Worm (Caenorhabditis elegans) whole organism, midembryonic: ENCODE data around the gene R11D1.2.
A peak's percentile ranks its signal among the peaks of the same experiment; 100 is the strongest.

Experiments used
- T22C8.4 ChIP-seq: fragments of 200-800 bp; sonication (Bioruptor generic); IDR thresholded peaks from 2 replicates; pipeline ENCODE4 v1.3.6; 2022; ENCODE audit warnings: missing genetic modification characterization, missing compliant biosample characterization
- cog-1 ChIP-seq: sonication (generic microtip); optimal IDR thresholded peaks from 2 replicates; lab custom pipeline; 2016; ENCODE audit warnings: missing genetic modification characterization, missing compliant biosample characterization
- flt-1 ChIP-seq: fragments of 200-800 bp; sonication (Bioruptor generic); IDR thresholded peaks from 2 replicates; pipeline ENCODE4 v1.3.6; 2022; ENCODE audit warnings: missing genetic modification characterization, missing compliant biosample characterization
- klf-2 ChIP-seq: fragments of 200-800 bp; sonication (Bioruptor generic); conservative IDR thresholded peaks from 2 replicates; pipeline ENCODE4 v1.3.6; 2022; ENCODE audit warnings: missing genetic modification reagents, missing genetic modification characterization, missing compliant biosample characterization
- med-1 ChIP-seq: sonication (generic microtip); optimal IDR thresholded peaks from 2 replicates; lab custom pipeline; 2017; ENCODE audit warnings: missing genetic modification characterization, mild to moderate bottlenecking, missing compliant biosample characterization, antibody characterized with exemption, missing genetic modification reagents; ENCODE audit not compliant: insufficient read depth
- ref-1 ChIP-seq: fragments of 200-800 bp; sonication (Bioruptor generic); conservative IDR thresholded peaks from 2 replicates; pipeline ENCODE4 v1.3.6; 2022; ENCODE audit warnings: missing genetic modification reagents, missing genetic modification characterization, missing compliant biosample characterization
- tab-1 ChIP-seq: fragments of 200-800 bp; sonication (Bioruptor generic); IDR thresholded peaks from 2 replicates; pipeline ENCODE4 v1.3.6; 2022; ENCODE audit warnings: missing genetic modification characterization, missing compliant biosample characterization
- ztf-23 ChIP-seq: fragments of 200-800 bp; sonication (Bioruptor generic); IDR thresholded peaks from 2 replicates; pipeline ENCODE4 v1.3.6; 2022; ENCODE audit warnings: missing genetic modification reagents, missing genetic modification characterization, missing compliant biosample characterization
- ztf-29 ChIP-seq: fragments of 200-800 bp; sonication (Bioruptor generic); IDR thresholded peaks from 2 replicates; pipeline ENCODE4 v1.3.6; 2022; ENCODE audit warnings: missing genetic modification reagents, missing genetic modification characterization, missing compliant biosample characterization

R11D1.2 gene

DNA sequence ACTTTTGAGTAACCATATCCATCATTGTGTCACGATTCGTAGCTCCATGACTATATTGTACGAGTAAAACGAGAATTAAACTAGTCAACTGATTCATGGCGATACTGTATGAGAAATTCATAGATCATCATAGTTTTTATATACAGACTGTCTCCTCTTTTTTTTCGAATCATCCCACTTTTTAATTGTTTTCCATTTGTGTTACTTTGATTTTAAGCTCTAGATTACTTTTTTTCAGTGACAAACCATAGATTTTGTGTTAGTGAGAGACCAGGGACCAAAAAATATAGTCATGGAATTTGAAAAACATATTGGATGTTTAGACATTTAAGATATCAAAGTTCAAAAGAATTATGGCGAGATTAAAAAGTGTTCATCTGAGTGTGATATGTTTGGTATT is 3.6 kb downstream of the R11D1.2 start, which contains the start of gene R11D1.3:
TSS of gene R11D1.3 (minus strand) at position 101 of the 400 bp plus-strand sequence.
- TF ChIP-seq med-1 (GFP tag; lab: Kevin White, UChicago), result no peak
- TF ChIP-seq cog-1, result no peak
- TF ChIP-seq ztf-23 (GFP tag; lab: Robert Waterston, UW), result no peak
- no peak for TF ChIP-seq tab-1
- TF ChIP-seq klf-2 (GFP tag; lab: Robert Waterston, UW), result no peak
- TF ChIP-seq ztf-29 (GFP tag; lab: Robert Waterston, UW), result no peak

DNA sequence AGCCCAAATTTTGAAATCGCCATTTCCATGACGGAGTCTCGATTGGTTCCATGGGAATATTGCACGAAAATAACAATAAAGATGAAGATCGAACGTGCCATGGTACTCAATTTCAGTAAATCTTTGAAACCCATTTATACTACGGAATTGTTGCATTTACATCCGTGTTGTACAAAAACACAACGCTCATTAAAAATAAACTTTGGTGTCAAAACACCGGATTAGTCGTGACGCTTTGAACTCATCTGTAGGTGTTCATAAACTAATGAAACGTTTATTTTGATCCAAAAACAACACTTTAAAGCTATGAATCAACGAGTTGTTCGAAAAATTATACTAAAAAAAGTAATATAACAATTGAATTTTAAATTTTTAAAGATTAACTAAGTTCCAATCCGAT is 5.7 kb downstream of the R11D1.2 start, which contains the start of gene R11D1.4:
TSS of gene R11D1.4 (minus strand) at position 101 of the 400 bp plus-strand sequence.
- TF ChIP-seq tab-1 (no peak), cog-1 (no peak), klf-2 (GFP tag; lab: Robert Waterston, UW) (no peak), ztf-29 (GFP tag; lab: Robert Waterston, UW) (no peak), ztf-23 (GFP tag; lab: Robert Waterston, UW) (no peak), ref-1 (GFP tag; lab: Robert Waterston, UW) (no peak), med-1 (GFP tag; lab: Kevin White, UChicago) (no peak), T22C8.4 (GFP tag; lab: Robert Waterston, UW) (no peak), flt-1 (GFP tag; lab: Robert Waterston, UW) (no peak)

DNA sequence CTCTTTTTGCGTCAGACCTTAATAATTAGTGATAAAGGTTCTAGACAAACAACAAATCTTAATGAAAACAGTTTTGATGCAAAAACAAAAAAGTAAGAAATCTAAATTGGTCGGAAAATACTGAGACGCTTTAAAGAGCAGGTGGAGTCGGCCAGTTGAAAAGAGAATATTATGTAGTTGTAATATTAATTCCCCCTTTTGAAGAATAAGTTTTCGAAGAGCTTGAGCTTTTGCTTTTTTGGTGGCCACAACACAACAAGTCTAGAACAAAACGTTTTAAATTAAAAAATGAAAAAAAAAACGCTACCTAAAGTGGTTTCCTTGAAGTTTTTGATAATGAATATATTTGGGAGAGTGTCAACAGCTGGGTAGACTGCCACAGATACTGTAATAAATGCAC is 8.0 kb downstream of the R11D1.2 start, which contains the start of gene str-178:
TSS of gene str-178 (minus strand) at position 101 of the 400 bp plus-strand sequence.
- no peak for TF ChIP-seq cog-1
- TF ChIP-seq T22C8.4 (GFP tag; lab: Robert Waterston, UW), result no peak
- no peak for TF ChIP-seq flt-1 (GFP tag; lab: Robert Waterston, UW)
- TF ChIP-seq tab-1, result no peak
- no peak for TF ChIP-seq med-1 (GFP tag; lab: Kevin White, UChicago)
- no peak for TF ChIP-seq ref-1 (GFP tag; lab: Robert Waterston, UW)
- TF ChIP-seq klf-2 (GFP tag; lab: Robert Waterston, UW), result no peak
- no peak for TF ChIP-seq ztf-29 (GFP tag; lab: Robert Waterston, UW)
- no peak for TF ChIP-seq ztf-23 (GFP tag; lab: Robert Waterston, UW)

DNA sequence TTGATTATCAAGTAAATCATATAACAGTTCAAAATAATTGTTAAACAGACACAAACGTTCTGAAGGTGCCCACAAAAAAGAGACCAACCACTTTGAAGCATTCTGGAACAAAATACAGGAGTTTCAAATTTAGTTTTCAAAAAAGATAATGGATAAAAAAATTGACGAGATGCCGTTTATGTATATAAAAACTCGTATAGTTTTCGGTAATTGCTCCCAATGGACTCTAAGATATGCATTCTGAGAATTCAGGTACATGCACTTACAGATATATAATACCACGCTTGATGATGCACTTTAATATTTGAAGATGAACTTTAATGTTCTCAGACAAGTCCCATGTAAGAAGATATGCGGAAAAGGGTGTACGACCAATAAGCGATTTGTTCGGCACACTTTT is 10.2 kb downstream of the R11D1.2 start, which contains the start of gene str-181:
TSS of gene str-181 (minus strand) at position 101 of the 400 bp plus-strand sequence.
- TF ChIP-seq tab-1 (no peak), T22C8.4 (GFP tag; lab: Robert Waterston, UW) (no peak), ztf-29 (GFP tag; lab: Robert Waterston, UW) (no peak), ztf-23 (GFP tag; lab: Robert Waterston, UW) (no peak), ref-1 (GFP tag; lab: Robert Waterston, UW) (no peak), cog-1 (no peak), klf-2 (GFP tag; lab: Robert Waterston, UW) (no peak), flt-1 (GFP tag; lab: Robert Waterston, UW) (no peak), med-1 (GFP tag; lab: Kevin White, UChicago) (no peak)

DNA sequence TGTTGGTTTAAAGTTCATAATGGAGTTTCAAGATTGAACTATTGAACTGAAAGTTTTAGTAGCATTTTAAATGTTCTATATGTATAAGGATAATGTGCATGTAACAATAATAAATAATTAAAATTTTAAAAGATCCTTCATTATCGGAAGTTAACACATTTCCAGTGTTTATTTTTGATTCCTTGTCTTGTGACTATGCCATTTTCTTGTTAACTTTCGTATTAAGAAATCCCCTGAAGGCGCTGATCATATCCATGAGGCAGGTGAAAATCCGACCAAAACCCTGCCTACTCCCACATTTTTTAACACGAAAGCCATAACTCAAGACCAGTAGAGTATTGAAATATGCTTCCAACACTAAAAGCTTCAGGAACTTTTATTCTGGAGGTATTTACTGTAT is 11.3 kb downstream of the R11D1.2 start, which contains the start of gene R11D1.7:
TSS of gene R11D1.7 (plus strand) at position 301 of the 400 bp plus-strand sequence.
- TF ChIP-seq med-1 (GFP tag; lab: Kevin White, UChicago), result no peak
- no peak for TF ChIP-seq klf-2 (GFP tag; lab: Robert Waterston, UW)
- no peak for TF ChIP-seq T22C8.4 (GFP tag; lab: Robert Waterston, UW)
- no peak for TF ChIP-seq ref-1 (GFP tag; lab: Robert Waterston, UW)

DNA sequence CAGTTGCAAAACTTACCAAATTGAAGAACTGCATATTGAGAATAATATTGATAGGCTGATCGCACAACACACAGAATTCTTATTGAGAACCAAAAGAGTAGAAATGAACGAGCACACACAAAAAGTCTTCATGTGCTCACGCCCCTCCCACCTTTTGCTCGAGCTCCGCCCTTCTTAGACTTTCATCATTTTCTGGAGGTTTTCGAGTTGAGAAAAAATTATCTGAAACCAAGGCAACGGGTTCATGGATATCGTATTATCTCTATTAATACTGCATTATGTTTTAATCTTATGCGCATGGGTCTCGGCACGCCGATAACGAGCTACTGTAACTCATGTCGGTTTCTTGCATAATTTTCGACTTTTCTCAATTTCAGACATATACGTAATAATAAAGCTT is 17.5 kb downstream of the R11D1.2 start, which contains the start of gene R11D1.12:
TSS of gene R11D1.12 (minus strand) at position 101 of the 400 bp plus-strand sequence.
- no peak for TF ChIP-seq ztf-23 (GFP tag; lab: Robert Waterston, UW)
- no peak for TF ChIP-seq ztf-29 (GFP tag; lab: Robert Waterston, UW)
- TF ChIP-seq tab-1, result no peak
- no peak for TF ChIP-seq flt-1 (GFP tag; lab: Robert Waterston, UW)
- TF ChIP-seq ref-1 (GFP tag; lab: Robert Waterston, UW), result no peak
- TF ChIP-seq med-1 (GFP tag; lab: Kevin White, UChicago), result no peak
- no peak for TF ChIP-seq cog-1
- no peak for TF ChIP-seq T22C8.4 (GFP tag; lab: Robert Waterston, UW)
- TF ChIP-seq klf-2 (GFP tag; lab: Robert Waterston, UW), result no peak

DNA sequence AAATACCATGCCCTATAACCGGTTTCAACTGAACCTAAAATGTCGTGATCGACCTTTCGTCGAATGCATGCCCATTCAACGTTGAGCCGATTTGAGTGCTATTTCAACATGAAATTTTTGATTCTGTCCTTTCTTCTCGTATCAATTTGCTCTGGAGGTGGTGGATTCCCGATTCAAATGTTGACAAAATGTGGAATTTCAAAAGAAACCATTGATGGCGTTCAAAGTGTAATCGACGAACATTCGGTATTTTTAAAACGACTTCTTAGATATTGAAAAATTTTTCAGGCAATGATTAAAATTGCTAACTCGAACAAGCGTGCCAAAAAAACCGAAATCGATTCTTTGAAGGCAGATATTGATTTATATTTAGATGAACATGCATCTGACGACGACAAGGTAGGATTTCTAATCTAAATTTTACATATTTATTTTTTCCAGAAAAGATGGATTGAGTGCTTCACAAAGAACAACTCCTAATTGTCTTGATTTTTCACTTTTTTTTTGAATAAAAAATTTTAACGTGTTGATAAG is 18.8 kb downstream of the R11D1.2 start, which contains the start of gene R11D1.13:
TSS of gene R11D1.13 (plus strand) at position 51 of the 534 bp plus-strand sequence.
- TF ChIP-seq flt-1 (GFP tag; lab: Robert Waterston, UW) (no peak), T22C8.4 (GFP tag; lab: Robert Waterston, UW) (no peak), tab-1 (no peak), ztf-29 (GFP tag; lab: Robert Waterston, UW) (no peak), ztf-23 (GFP tag; lab: Robert Waterston, UW) (no peak), med-1 (GFP tag; lab: Kevin White, UChicago) (no peak), cog-1 (no peak), ref-1 (GFP tag; lab: Robert Waterston, UW) (no peak)

DNA sequence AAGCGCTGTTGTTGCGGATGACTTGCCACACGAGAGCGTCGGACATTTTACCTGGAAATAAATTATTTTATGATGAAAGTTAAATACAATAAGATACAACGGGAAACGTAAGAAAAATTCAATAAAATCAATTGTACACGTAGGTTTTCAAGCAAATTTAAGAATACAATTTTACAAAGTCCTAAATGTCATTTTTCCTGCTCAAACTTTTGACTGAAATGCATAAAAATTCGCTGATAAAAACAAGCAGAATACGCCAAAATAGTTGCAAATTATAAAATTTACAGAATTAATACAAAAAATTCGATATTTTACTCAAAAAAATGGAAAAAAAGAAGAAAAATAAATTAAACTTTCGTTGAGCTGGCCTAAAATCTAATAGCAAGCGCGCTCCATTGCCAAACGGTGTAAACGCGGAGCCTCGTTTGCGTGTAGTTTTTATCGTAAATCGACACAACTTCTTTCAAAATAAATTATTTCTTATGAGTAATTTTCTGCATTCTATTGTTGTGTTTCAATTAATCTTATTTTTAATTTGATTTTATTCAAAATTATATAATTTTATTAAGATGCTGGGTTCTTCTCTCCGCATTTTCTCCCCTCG is 19.8 kb downstream of the R11D1.2 start, which contains the start of the genes rpl-28 and mrpl-49:
TSS of gene rpl-28 (minus strand) at position 51 of the 604 bp plus-strand sequence.
TSS of gene mrpl-49 (plus strand) at position 570 of the 604 bp plus-strand sequence.
- peak; percentile 67 for TF ChIP-seq ztf-23 (GFP tag; lab: Robert Waterston, UW)
- no peak for TF ChIP-seq tab-1
- no peak for TF ChIP-seq med-1 (GFP tag; lab: Kevin White, UChicago)
- no peak for TF ChIP-seq klf-2 (GFP tag; lab: Robert Waterston, UW)
- peak; percentile 60 for TF ChIP-seq cog-1
- TF ChIP-seq ztf-29 (GFP tag; lab: Robert Waterston, UW), result no peak
- no peak for TF ChIP-seq T22C8.4 (GFP tag; lab: Robert Waterston, UW)
- TF ChIP-seq flt-1 (GFP tag; lab: Robert Waterston, UW), result no peak

DNA sequence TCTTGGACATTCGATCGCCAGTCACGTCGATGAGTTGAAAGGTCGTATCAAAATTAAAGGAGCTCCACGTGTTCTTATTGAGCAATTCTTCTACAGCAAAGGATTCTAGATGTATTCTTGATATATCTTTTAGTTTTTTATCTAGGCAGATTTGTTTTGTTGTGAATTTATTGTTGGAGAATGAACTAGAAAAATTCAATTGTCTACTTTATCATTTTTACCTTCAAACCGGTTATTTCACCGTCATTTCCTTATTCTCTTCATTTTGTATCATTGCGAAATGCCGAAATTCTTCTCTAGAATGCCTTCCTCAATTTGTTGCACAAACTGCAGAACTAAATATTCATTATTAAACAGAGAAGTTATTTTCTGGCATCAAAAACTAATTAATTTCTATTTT is 20.8 kb downstream of the R11D1.2 start, which contains the start of gene R11D1.10:
TSS of gene R11D1.10 (plus strand) at position 301 of the 400 bp plus-strand sequence.
- no peak for TF ChIP-seq ztf-23 (GFP tag; lab: Robert Waterston, UW)
- no peak for TF ChIP-seq flt-1 (GFP tag; lab: Robert Waterston, UW)
- TF ChIP-seq med-1 (GFP tag; lab: Kevin White, UChicago), result no peak
- TF ChIP-seq cog-1, result no peak
- TF ChIP-seq T22C8.4 (GFP tag; lab: Robert Waterston, UW), result no peak
- TF ChIP-seq ref-1 (GFP tag; lab: Robert Waterston, UW), result no peak
- no peak for TF ChIP-seq ztf-29 (GFP tag; lab: Robert Waterston, UW)
